Fruit fly (Drosophila melanogaster): ENCODE measurements around the gene Irp-1A.

The Irp-1A gene

dm6 chr3R:22740930-22741329, 16.5 kb upstream of the Irp-1A start, which contains the start of the genes Dcr-1 and CG6985 (continued):
- TF ChIP-seq CG2116 (GFP tag; optimal IDR thresholded peaks at IDR 0.05), result no peak
- no peak for TF ChIP-seq sd (tag; optimal IDR thresholded peaks at IDR 0.05)
- TF ChIP-seq dysf (GFP tag; IDR thresholded peaks at IDR 0.05), result no peak
- TF ChIP-seq E2f2 (GFP tag; IDR thresholded peaks at IDR 0.05), result peak; percentile 81
- no peak for TF ChIP-seq rib (GFP tag; IDR thresholded peaks at IDR 0.05)
- no peak for TF ChIP-seq CG13894 (tag; optimal IDR thresholded peaks at IDR 0.05)
- TF ChIP-seq Fer1 (GFP tag; optimal IDR thresholded peaks at IDR 0.05), result no peak
- no peak for TF ChIP-seq CG8944 (GFP tag; optimal IDR thresholded peaks at IDR 0.05)
- TF ChIP-seq Nf-YB (GFP tag; optimal IDR thresholded peaks at IDR 0.05), result no peak
- TF ChIP-seq slbo (GFP tag; IDR thresholded peaks at IDR 0.05), result no peak
- peak; percentile 40 for TF ChIP-seq stwl (tag; optimal IDR thresholded peaks at IDR 0.05)
- TF ChIP-seq CG4282 (GFP tag; optimal IDR thresholded peaks at IDR 0.05), result no peak
- TF ChIP-seq Hsf (GFP tag; optimal IDR thresholded peaks at IDR 0.05), result no peak
- TF ChIP-seq Nf-YC (tag; optimal IDR thresholded peaks at IDR 0.05), result no peak
- no peak for TF ChIP-seq ci (GFP tag; IDR thresholded peaks at IDR 0.05)
- no peak for TF ChIP-seq row (GFP tag; IDR thresholded peaks at IDR 0.05)
- TF ChIP-seq CG17186 (GFP tag; optimal IDR thresholded peaks at IDR 0.05), result peak; percentile 20
- no peak for TF ChIP-seq dati (GFP tag; IDR thresholded peaks at IDR 0.05)
- no peak for TF ChIP-seq Awh (GFP tag; IDR thresholded peaks at IDR 0.05)
- no peak for TF ChIP-seq Sox102F (GFP tag; optimal IDR thresholded peaks at IDR 0.05)
- TF ChIP-seq CG10274 (GFP tag; optimal IDR thresholded peaks at IDR 0.05), result no peak
- TF ChIP-seq CG11093 (GFP tag; IDR thresholded peaks at IDR 0.05), result no peak
- peak; percentile 28; the same call in 1 of the 2 replicates for TF ChIP-seq hbn (GFP tag; IDR thresholded peaks at IDR 0.05; ENCODE audit: partially characterized antibody)
- no peak for TF ChIP-seq CG15514 (GFP tag; optimal IDR thresholded peaks at IDR 0.05)
- no peak for TF ChIP-seq CG9437 (GFP tag; optimal IDR thresholded peaks at IDR 0.05)
- no peak for TF ChIP-seq prd (optimal IDR thresholded peaks at IDR 0.05)
- no peak for TF ChIP-seq prd (GFP tag; IDR thresholded peaks at IDR 0.05)
- TF ChIP-seq Taf1 (GFP tag; IDR thresholded peaks at IDR 0.05), result no peak
- TF ChIP-seq luna (GFP tag; optimal IDR thresholded peaks at IDR 0.05), result no peak
- TF ChIP-seq corto (GFP tag; optimal IDR thresholded peaks at IDR 0.05), result no peak
- TF ChIP-seq CG12659 (GFP tag; optimal IDR thresholded peaks at IDR 0.05), result no peak
- TF ChIP-seq CG10366 (GFP tag; IDR thresholded peaks at IDR 0.05), result no peak
- TF ChIP-seq CG34422 (GFP tag; IDR thresholded peaks at IDR 0.05), result peak; percentile 54; the same call in 1 of the 3 replicates
- no peak for TF ChIP-seq phol (tag; optimal IDR thresholded peaks at IDR 0.05)
- TF ChIP-seq ato (GFP tag; IDR thresholded peaks at IDR 0.05; ENCODE audit: partially characterized antibody), result no peak
- TF ChIP-seq CG18262 (tag; optimal IDR thresholded peaks at IDR 0.05), result no peak
- TF ChIP-seq HLHmδ (GFP tag; optimal IDR thresholded peaks at IDR 0.05), result no peak
- no peak for TF ChIP-seq Eip74EF (GFP tag; optimal IDR thresholded peaks at IDR 0.05)
- TF ChIP-seq ewg (GFP tag; optimal IDR thresholded peaks at IDR 0.05), result no peak
- TF ChIP-seq Dll (GFP tag; IDR thresholded peaks at IDR 0.05; ENCODE audit: partially characterized antibody), result 0 out of 4 replicates have a peak, but pooled peaks have one; percentile 23
- no peak for TF ChIP-seq CG6272 (GFP tag; IDR thresholded peaks at IDR 0.05)
- no peak for TF ChIP-seq inv (GFP tag; IDR thresholded peaks at IDR 0.05; ENCODE audit: partially characterized antibody)
- no peak for TF ChIP-seq cato (GFP tag; optimal IDR thresholded peaks at IDR 0.05; ENCODE audit: borderline replicate concordance)
- no peak for TF ChIP-seq yki (optimal IDR thresholded peaks at IDR 0.05)
- no peak for TF ChIP-seq CG2678 (tag; optimal IDR thresholded peaks at IDR 0.05)
- no peak for TF ChIP-seq jing (GFP tag; optimal IDR thresholded peaks at IDR 0.05)
- TF ChIP-seq CG10147 (GFP tag; optimal IDR thresholded peaks at IDR 0.05), result no peak
- no peak for TF ChIP-seq NC2β (GFP tag; optimal IDR thresholded peaks at IDR 0.05)
- no peak for TF ChIP-seq CG4404 (GFP tag; IDR thresholded peaks at IDR 0.05)
- no peak for TF ChIP-seq kay (GFP tag; optimal IDR thresholded peaks at IDR 0.05)
- TF ChIP-seq mld (GFP tag; IDR thresholded peaks at IDR 0.05; ENCODE audit: partially characterized antibody), result 0 out of 3 replicates have a peak, but pooled peaks have one; percentile 24
